Worm (Caenorhabditis elegans) whole organism, mixed stage, embryonic: ENCODE measurements around the gene clec-43.
A peak's percentile ranks its signal among the peaks of the same experiment; 100 is the strongest.

Source experiments
- M03D4.4 ChIP-seq: sonication (generic microtip); optimal IDR thresholded peaks from 2 replicates; lab custom pipeline; 2017; ENCODE audit warnings: mild to moderate bottlenecking, missing genetic modification characterization, missing compliant biosample characterization
- bed-3 ChIP-seq: fragments of 200-800 bp; sonication (Bioruptor generic); optimal IDR thresholded peaks from 3 replicates; lab custom pipeline; 2018; ENCODE audit warnings: mild to moderate bottlenecking, missing genetic modification characterization, moderate library complexity, missing compliant biosample characterization
- blmp-1 ChIP-seq: fragments of 150-350 bp; optimal IDR thresholded peaks from 2 replicates; lab custom pipeline; 2014; ENCODE audit warnings: missing biosample characterization, missing genetic modification characterization
- ceh-39 ChIP-seq: fragments of 150-350 bp; optimal IDR thresholded peaks from 2 replicates; lab custom pipeline; 2014; ENCODE audit warnings: missing biosample characterization, missing genetic modification characterization
- ceh-43 ChIP-seq: fragments of 200-800 bp; sonication (Bioruptor generic); optimal IDR thresholded peaks from 2 replicates; lab custom pipeline; 2018; ENCODE audit warnings: mild to moderate bottlenecking, missing genetic modification characterization, moderate library complexity, missing compliant biosample characterization
- ceh-83 ChIP-seq: fragments of 200-800 bp; sonication (Bioruptor generic); optimal IDR thresholded peaks from 2 replicates; lab custom pipeline; 2018; ENCODE audit warnings: mild to moderate bottlenecking, missing genetic modification characterization, missing compliant biosample characterization
- ces-1 ChIP-seq: fragments of 150-350 bp; optimal IDR thresholded peaks from 2 replicates; lab custom pipeline; 2014; ENCODE audit warnings: missing biosample characterization, missing genetic modification reagents, missing genetic modification characterization
- cnd-1 ChIP-seq: fragments of 200-800 bp; sonication (Bioruptor generic); optimal IDR thresholded peaks from 2 replicates; lab custom pipeline; 2018; ENCODE audit warnings: mild to moderate bottlenecking, missing genetic modification characterization, missing compliant biosample characterization
- drap-1 ChIP-seq: fragments of 200-800 bp; sonication (Bioruptor generic); optimal IDR thresholded peaks from 3 replicates; lab custom pipeline; 2018; ENCODE audit warnings: mild to moderate bottlenecking, missing genetic modification characterization, missing compliant biosample characterization
- elt-1 ChIP-seq: sonication (generic microtip); optimal IDR thresholded peaks from 2 replicates; lab custom pipeline; 2017; ENCODE audit warnings: missing genetic modification characterization, mild to moderate bottlenecking, missing compliant biosample characterization, antibody characterized with exemption, moderate library complexity, borderline replicate concordance; ENCODE audit not compliant: insufficient read depth
- elt-3 ChIP-seq: fragments of 150-350 bp; optimal IDR thresholded peaks from 2 replicates; lab custom pipeline; 2014; ENCODE audit warnings: missing biosample characterization, missing genetic modification characterization
- flh-1 ChIP-seq: fragments of 200-800 bp; sonication (Bioruptor generic); optimal IDR thresholded peaks from 2 replicates; lab custom pipeline; 2018; ENCODE audit warnings: mild to moderate bottlenecking, missing genetic modification characterization, moderate library complexity, missing compliant biosample characterization
- ham-2 ChIP-seq: fragments of 200-800 bp; sonication (Bioruptor generic); optimal IDR thresholded peaks from 2 replicates; lab custom pipeline; 2018; ENCODE audit warnings: mild to moderate bottlenecking, missing genetic modification characterization, missing compliant biosample characterization
- hlh-1 ChIP-seq: fragments of 150-350 bp; optimal IDR thresholded peaks from 2 replicates; lab custom pipeline; 2014; ENCODE audit warnings: missing biosample characterization, missing genetic modification reagents, missing genetic modification characterization
- lin-13 ChIP-seq: fragments of 150-350 bp; optimal IDR thresholded peaks from 2 replicates; lab custom pipeline; 2014; ENCODE audit warnings: missing biosample characterization, missing genetic modification characterization
- lin-32 ChIP-seq: fragments of 200-800 bp; sonication (Bioruptor generic); optimal IDR thresholded peaks from 2 replicates; lab custom pipeline; 2018; ENCODE audit warnings: mild to moderate bottlenecking, missing genetic modification characterization, missing compliant biosample characterization
- lsy-2 ChIP-seq: fragments of 150-350 bp; optimal IDR thresholded peaks from 2 replicates; lab custom pipeline; 2014; ENCODE audit warnings: missing biosample characterization, missing genetic modification characterization
- mab-5 ChIP-seq: fragments of 150-350 bp; optimal IDR thresholded peaks from 2 replicates; lab custom pipeline; 2014; ENCODE audit warnings: missing biosample characterization, missing genetic modification characterization
- mep-1 ChIP-seq: fragments of 150-350 bp; optimal IDR thresholded peaks from 2 replicates; lab custom pipeline; 2017; ENCODE audit warnings: missing biosample characterization, missing genetic modification reagents, missing genetic modification characterization, inconsistent platforms
- mls-2 ChIP-seq: sonication (generic microtip); optimal IDR thresholded peaks from 2 replicates; lab custom pipeline; 2016; ENCODE audit warnings: mild to moderate bottlenecking, missing genetic modification characterization, moderate library complexity, missing compliant biosample characterization
- nhr-12 ChIP-seq: fragments of 150-350 bp; optimal IDR thresholded peaks from 2 replicates; lab custom pipeline; 2014; ENCODE audit warnings: missing biosample characterization, missing genetic modification characterization
- nhr-2 ChIP-seq: fragments of 150-350 bp; optimal IDR thresholded peaks from 2 replicates; lab custom pipeline; 2014; ENCODE audit warnings: missing biosample characterization, missing genetic modification characterization
- nhr-237 ChIP-seq: fragments of 150-350 bp; optimal IDR thresholded peaks from 2 replicates; lab custom pipeline; 2014; ENCODE audit warnings: missing biosample characterization, missing genetic modification characterization
- nhr-28 ChIP-seq: fragments of 150-350 bp; optimal IDR thresholded peaks from 2 replicates; lab custom pipeline; 2014; ENCODE audit warnings: missing biosample characterization, missing genetic modification characterization
- nhr-76 ChIP-seq: sonication (generic microtip); optimal IDR thresholded peaks from 2 replicates; lab custom pipeline; 2017; ENCODE audit warnings: missing biosample characterization, missing genetic modification characterization
- pha-4 ChIP-seq: fragments of 150-350 bp; optimal IDR thresholded peaks from 2 replicates; lab custom pipeline; 2018; ENCODE audit warnings: missing biosample characterization, missing genetic modification reagents, missing genetic modification characterization
- sem-2 ChIP-seq: fragments of 200-800 bp; sonication (Bioruptor generic); optimal IDR thresholded peaks from 2 replicates; lab custom pipeline; 2018; ENCODE audit warnings: mild to moderate bottlenecking, missing genetic modification characterization, missing compliant biosample characterization
- snpc-4 ChIP-seq: fragments of 150-350 bp; optimal IDR thresholded peaks from 2 replicates; lab custom pipeline; 2014; ENCODE audit warnings: missing biosample characterization, missing genetic modification characterization
- sptf-1 ChIP-seq: sonication (generic microtip); optimal IDR thresholded peaks from 2 replicates; lab custom pipeline; 2017; ENCODE audit warnings: mild to moderate bottlenecking, missing genetic modification characterization, moderate library complexity, missing compliant biosample characterization
- unc-120 ChIP-seq: sonication (generic microtip); optimal IDR thresholded peaks from 2 replicates; lab custom pipeline; 2017; ENCODE audit warnings: missing genetic modification characterization, missing compliant biosample characterization; ENCODE audit not compliant: poor library complexity, severe bottlenecking
- unc-62 ChIP-seq: fragments of 150-350 bp; optimal IDR thresholded peaks from 2 replicates; lab custom pipeline; 2014; ENCODE audit warnings: missing biosample characterization, missing genetic modification reagents, missing genetic modification characterization
- zip-8 ChIP-seq: fragments of 150-350 bp; optimal IDR thresholded peaks from 2 replicates; lab custom pipeline; 2014; ENCODE audit warnings: missing biosample characterization, missing genetic modification characterization
- ztf-11 ChIP-seq: fragments of 150-350 bp; optimal IDR thresholded peaks from 2 replicates; lab custom pipeline; 2014; ENCODE audit warnings: missing biosample characterization, missing genetic modification characterization

clec-43 gene

ce11 chrII:937265-937664, 6.6 kb upstream of the clec-43 start:
- TF ChIP-seq nhr-2 (tag; lab: Kevin White, UChicago) (peak; percentile 90), nhr-237 (no peak), hlh-1 (tag; lab: Kevin White, UChicago) (no peak), drap-1 (GFP tag; lab: Kevin White, UChicago) (no peak), elt-1 (tag; lab: Kevin White, UChicago) (no peak), sem-2 (no peak), lin-32 (GFP tag; lab: Kevin White, UChicago) (peak; percentile 46), bed-3 (GFP tag; lab: Kevin White, UChicago) (no peak), ceh-39 (tag; lab: Kevin White, UChicago) (no peak), pha-4 (tag; lab: Kevin White, UChicago) (no peak), flh-1 (GFP tag; lab: Kevin White, UChicago) (no peak), mep-1 (tag; lab: Kevin White, UChicago) (no peak), ham-2 (no peak), lin-13 (tag; lab: Kevin White, UChicago) (no peak), nhr-76 (tag; lab: Kevin White, UChicago) (no peak), cnd-1 (tag; lab: Kevin White, UChicago) (peak; percentile 71), mab-5 (tag; lab: Kevin White, UChicago) (no peak), ztf-11 (no peak), elt-3 (no peak), sptf-1 (tag; lab: Kevin White, UChicago) (no peak), zip-8 (tag; lab: Kevin White, UChicago) (peak; percentile 64), ces-1 (GFP tag; lab: Kevin White, UChicago) (no peak), unc-120 (tag; lab: Kevin White, UChicago) (no peak), M03D4.4 (no peak), snpc-4 (tag; lab: Kevin White, UChicago) (no peak), mls-2 (tag; lab: Kevin White, UChicago) (no peak)

DNA sequence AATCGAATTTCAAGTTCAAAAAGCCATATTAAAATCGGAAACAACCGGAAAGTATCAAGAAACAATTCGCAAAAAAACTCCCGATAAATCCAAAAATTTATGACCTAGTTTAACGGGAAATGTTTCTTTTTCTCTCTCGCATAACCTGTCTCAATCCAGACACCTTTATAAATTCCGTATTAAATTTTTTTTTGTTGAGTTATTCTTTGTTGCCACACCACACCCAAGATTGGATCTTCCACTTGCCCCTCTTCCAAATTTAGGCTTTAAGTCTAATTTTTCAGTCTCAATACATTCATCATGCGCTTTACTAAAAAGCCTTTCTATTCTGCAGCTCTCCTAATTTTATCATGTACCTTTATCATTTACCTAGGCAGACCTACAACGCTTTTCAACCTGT, 5.3 kb upstream of the clec-43 start, which contains the start of gene R07C3.3:
R07C3.3 (plus strand) TSS at position 301 of the 400 bp plus-strand sequence.
- TF ChIP-seq ztf-11 = no peak
- no peak for TF ChIP-seq unc-120 (tag; lab: Kevin White, UChicago)
- no peak for TF ChIP-seq flh-1 (GFP tag; lab: Kevin White, UChicago)
- TF ChIP-seq unc-62 = no peak

DNA sequence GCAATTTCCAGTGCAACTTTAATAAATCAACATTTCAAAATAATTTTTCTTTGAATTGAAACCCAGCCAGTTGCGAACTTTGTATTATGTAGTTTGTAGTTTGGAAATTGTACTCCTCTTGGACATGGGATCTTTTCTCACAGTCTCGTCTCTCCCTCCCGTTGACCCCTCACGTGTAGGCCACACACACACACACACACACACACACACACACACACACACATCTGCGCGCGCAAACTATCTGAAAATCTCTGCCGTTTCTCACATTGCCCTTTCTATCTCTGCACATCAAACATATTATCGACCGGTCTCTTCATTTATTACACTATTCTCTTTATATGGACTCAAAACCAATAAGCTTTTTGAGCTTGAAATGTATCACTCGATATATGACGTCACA, 3.1 kb upstream of the clec-43 start, which contains the start of gene fbxc-36:
fbxc-36 (plus strand) TSS at position 205 of the 400 bp plus-strand sequence.
- TF ChIP-seq nhr-12 (tag; lab: Kevin White, UChicago) = peak; percentile 41
- peak; percentile 45 for TF ChIP-seq sptf-1 (tag; lab: Kevin White, UChicago)
- TF ChIP-seq cnd-1 (tag; lab: Kevin White, UChicago) = peak; percentile 14
- TF ChIP-seq sem-2 = no peak
- TF ChIP-seq nhr-2 (tag; lab: Kevin White, UChicago) = peak; percentile 60
- TF ChIP-seq ceh-39 (tag; lab: Kevin White, UChicago) = peak; percentile 12

- no peak for TF ChIP-seq nhr-2 (tag; lab: Kevin White, UChicago)
- TF ChIP-seq ztf-11 = no peak
- TF ChIP-seq lin-13 (tag; lab: Kevin White, UChicago) = no peak
- no peak for TF ChIP-seq unc-120 (tag; lab: Kevin White, UChicago)
- no peak for TF ChIP-seq ceh-83
- TF ChIP-seq snpc-4 (tag; lab: Kevin White, UChicago) = no peak
- TF ChIP-seq lsy-2 (tag; lab: Kevin White, UChicago) = no peak
- no peak for TF ChIP-seq hlh-1 (tag; lab: Kevin White, UChicago)
- TF ChIP-seq lin-32 (GFP tag; lab: Kevin White, UChicago) = no peak
- TF ChIP-seq nhr-28 (tag; lab: Kevin White, UChicago) = no peak
- TF ChIP-seq ceh-43 (GFP tag; lab: Kevin White, UChicago) = no peak
- TF ChIP-seq sptf-1 (tag; lab: Kevin White, UChicago) = no peak
- TF ChIP-seq cnd-1 (tag; lab: Kevin White, UChicago) = no peak
- TF ChIP-seq blmp-1 = no peak
- TF ChIP-seq ceh-39 (tag; lab: Kevin White, UChicago) = no peak
- no peak for TF ChIP-seq pha-4 (tag; lab: Kevin White, UChicago)
- no peak for TF ChIP-seq ham-2
These were observed 4.2 kb downstream of the clec-43 start, which contains the start of gene fbxc-32 for ce11 chrII:948091-948490. Gene fbxc-32 (minus strand): TSS chrII:948191.
